Worm (Caenorhabditis elegans) whole organism, early embryonic: Measurements from ENCODE around the gene C56A3.8.

ENCODE experiments used
- F13C5.2 ChIP-seq: sonication (generic microtip); optimal IDR thresholded peaks from 2 replicates; lab custom pipeline; 2017; ENCODE audit warnings: mild to moderate bottlenecking, missing genetic modification characterization, inconsistent platforms, missing compliant biosample characterization
- aly-1 ChIP-seq: sonication (generic microtip); optimal IDR thresholded peaks from 2 replicates; lab custom pipeline; 2016; ENCODE audit warnings: missing genetic modification characterization, missing compliant biosample characterization
- ama-1 ChIP-seq: fragments of 150-350 bp; optimal IDR thresholded peaks from 2 replicates; lab custom pipeline; 2014
- ceh-13 ChIP-seq: fragments of 200-800 bp; sonication (Bioruptor generic); optimal IDR thresholded peaks from 2 replicates; lab custom pipeline; 2018; ENCODE audit warnings: mild to moderate bottlenecking, missing genetic modification characterization, missing compliant biosample characterization
- ets-7 ChIP-seq: sonication (generic microtip); optimal IDR thresholded peaks from 2 replicates; lab custom pipeline; 2016; ENCODE audit warnings: missing genotype, missing genetic modification characterization, missing compliant biosample characterization
- hmbx-1 ChIP-seq: sonication (generic microtip); optimal IDR thresholded peaks from 2 replicates; lab custom pipeline; 2016; ENCODE audit warnings: mild to moderate bottlenecking, missing genetic modification characterization, missing compliant biosample characterization
- sea-1 ChIP-seq: fragments of 200-800 bp; sonication (Bioruptor generic); conservative IDR thresholded peaks from 2 replicates; pipeline ENCODE4 v1.3.6; 2022; ENCODE audit warnings: missing genetic modification characterization, missing compliant biosample characterization
- tbx-11 ChIP-seq: fragments of 200-800 bp; sonication (Bioruptor generic); IDR thresholded peaks from 2 replicates; pipeline ENCODE4 v1.3.6; 2022; ENCODE audit warnings: missing genetic modification characterization, missing compliant biosample characterization
- tbx-37 ChIP-seq: fragments of 200-800 bp; sonication (Bioruptor generic); conservative IDR thresholded peaks from 2 replicates; pipeline ENCODE4 v1.3.6; 2022; ENCODE audit warnings: missing genetic modification reagents, missing genetic modification characterization, missing compliant biosample characterization

ce11 chrV:13562748-13563147 lies 2.7 kb downstream of the C56A3.8 start:
- TF ChIP-seq tbx-11 (GFP tag; lab: Robert Waterston, UW): no peak
- no peak for TF ChIP-seq ets-7 (tag; lab: Kevin White, UChicago)
- TF ChIP-seq ama-1 (lab: Kevin White, UChicago): no peak
- no peak for TF ChIP-seq aly-1 (tag; lab: Kevin White, UChicago)
- no peak for TF ChIP-seq ceh-13 (GFP tag; lab: Kevin White, UChicago)
- no peak for TF ChIP-seq sea-1 (GFP tag; lab: Robert Waterston, UW)
- no peak for TF ChIP-seq hmbx-1 (tag; lab: Kevin White, UChicago)
- TF ChIP-seq tbx-37 (GFP tag; lab: Robert Waterston, UW): no peak
- TF ChIP-seq F13C5.2 (tag; lab: Kevin White, UChicago): no peak
